Fruit fly (Drosophila melanogaster) whole organism, adult: Measurements from ENCODE around the gene ras.

Experiments used
- CG11617 ChIP-seq: fragments of 200-800 bp; sonication (Bioruptor generic); optimal IDR thresholded peaks from 2 replicates; lab custom pipeline; 2017; ENCODE audit warnings: mild to moderate bottlenecking, missing biosample characterization, missing genetic modification reagents, missing genetic modification characterization
- CG12768 ChIP-seq: fragments of 200-800 bp; sonication (Bioruptor generic); optimal IDR thresholded peaks from 2 replicates; lab custom pipeline; 2017; ENCODE audit warnings: missing biosample characterization, missing genetic modification characterization, mild to moderate bottlenecking, moderate library complexity, missing genetic modification reagents
- CG14711 ChIP-seq: fragments of 200-800 bp; sonication (Bioruptor generic); optimal IDR thresholded peaks from 2 replicates; lab custom pipeline; 2018; ENCODE audit warnings: missing biosample characterization, mild to moderate bottlenecking, missing genetic modification characterization, moderate library complexity
- CG1620 ChIP-seq: fragments of 200-800 bp; sonication (Bioruptor generic); optimal IDR thresholded peaks from 2 replicates; lab custom pipeline; 2016; ENCODE audit warnings: missing biosample characterization, missing genetic modification characterization
- CG33017 ChIP-seq: fragments of 200-800 bp; sonication (Bioruptor generic); optimal IDR thresholded peaks from 2 replicates; lab custom pipeline; 2018; ENCODE audit warnings: missing biosample characterization, mild to moderate bottlenecking, missing genetic modification characterization, moderate library complexity
- CG5204 ChIP-seq: fragments of 200-800 bp; sonication (Bioruptor generic); optimal IDR thresholded peaks from 2 replicates; lab custom pipeline; 2016; ENCODE audit warnings: missing biosample characterization, missing genetic modification characterization
- CG7045 ChIP-seq: fragments of 200-800 bp; sonication (Bioruptor generic); optimal IDR thresholded peaks from 2 replicates; lab custom pipeline; 2017; ENCODE audit warnings: missing biosample characterization, mild to moderate bottlenecking, missing genetic modification characterization
- CG7101 ChIP-seq: fragments of 200-800 bp; sonication (Bioruptor generic); optimal IDR thresholded peaks from 2 replicates; lab custom pipeline; 2018; ENCODE audit warnings: missing biosample characterization, mild to moderate bottlenecking, missing genetic modification characterization, moderate library complexity
- Clk ChIP-seq: fragments of 200-800 bp; sonication (Bioruptor generic); optimal IDR thresholded peaks from 2 replicates; lab custom pipeline; 2017; ENCODE audit warnings: missing biosample characterization, missing genetic modification characterization
- Crg-1 ChIP-seq: fragments of 200-800 bp; sonication (Bioruptor generic); optimal IDR thresholded peaks from 2 replicates; lab custom pipeline; 2016; ENCODE audit warnings: missing biosample characterization, missing genetic modification characterization
- Hr96 ChIP-seq: fragments of 200-800 bp; sonication (Bioruptor generic); optimal IDR thresholded peaks from 2 replicates; lab custom pipeline; 2016; ENCODE audit warnings: missing biosample characterization, missing genetic modification characterization
- Mnt ChIP-seq: fragments of 200-800 bp; sonication (Bioruptor generic); optimal IDR thresholded peaks from 2 replicates; lab custom pipeline; 2016; ENCODE audit warnings: missing biosample characterization, mild to moderate bottlenecking, missing genetic modification characterization
- bab1 ChIP-seq: fragments of 200-800 bp; sonication (Bioruptor generic); optimal IDR thresholded peaks from 3 replicates; lab custom pipeline; 2019; ENCODE audit warnings: missing biosample characterization, mild to moderate bottlenecking, missing genetic modification characterization, moderate library complexity
- cic ChIP-seq: fragments of 200-800 bp; sonication (Bioruptor generic); optimal IDR thresholded peaks from 2 replicates; lab custom pipeline; 2017; ENCODE audit warnings: missing biosample characterization, mild to moderate bottlenecking, missing genetic modification characterization, moderate library complexity
- cnc ChIP-seq, 2 experiments: fragments of >200 bp; optimal IDR thresholded peaks; 2 replicates each; lab custom pipeline; 2017
- kay ChIP-seq: fragments of 200-800 bp; sonication (Bioruptor generic); peaks from one replicate; lab custom pipeline; 2016; ENCODE audit warnings: missing biosample characterization, missing genetic modification characterization, borderline replicate concordance
- ovo ChIP-seq: fragments of 200-800 bp; sonication (Bioruptor generic); optimal IDR thresholded peaks from 2 replicates; lab custom pipeline; 2016; ENCODE audit warnings: missing biosample characterization, missing genetic modification characterization
- pad ChIP-seq: fragments of 200-800 bp; sonication (Bioruptor generic); optimal IDR thresholded peaks from 3 replicates; lab custom pipeline; 2017; ENCODE audit warnings: missing biosample characterization, missing genetic modification characterization, mild to moderate bottlenecking, moderate library complexity, missing genetic modification reagents
- tj ChIP-seq: fragments of 200-800 bp; sonication (Bioruptor generic); optimal IDR thresholded peaks from 3 replicates; lab custom pipeline; 2017; ENCODE audit warnings: missing biosample characterization, mild to moderate bottlenecking, missing genetic modification characterization, moderate library complexity
- toe ChIP-seq: fragments of 200-800 bp; sonication (Bioruptor generic); optimal IDR thresholded peaks from 2 replicates; lab custom pipeline; 2016; ENCODE audit warnings: missing biosample characterization, missing genetic modification characterization

ras gene

DNA sequence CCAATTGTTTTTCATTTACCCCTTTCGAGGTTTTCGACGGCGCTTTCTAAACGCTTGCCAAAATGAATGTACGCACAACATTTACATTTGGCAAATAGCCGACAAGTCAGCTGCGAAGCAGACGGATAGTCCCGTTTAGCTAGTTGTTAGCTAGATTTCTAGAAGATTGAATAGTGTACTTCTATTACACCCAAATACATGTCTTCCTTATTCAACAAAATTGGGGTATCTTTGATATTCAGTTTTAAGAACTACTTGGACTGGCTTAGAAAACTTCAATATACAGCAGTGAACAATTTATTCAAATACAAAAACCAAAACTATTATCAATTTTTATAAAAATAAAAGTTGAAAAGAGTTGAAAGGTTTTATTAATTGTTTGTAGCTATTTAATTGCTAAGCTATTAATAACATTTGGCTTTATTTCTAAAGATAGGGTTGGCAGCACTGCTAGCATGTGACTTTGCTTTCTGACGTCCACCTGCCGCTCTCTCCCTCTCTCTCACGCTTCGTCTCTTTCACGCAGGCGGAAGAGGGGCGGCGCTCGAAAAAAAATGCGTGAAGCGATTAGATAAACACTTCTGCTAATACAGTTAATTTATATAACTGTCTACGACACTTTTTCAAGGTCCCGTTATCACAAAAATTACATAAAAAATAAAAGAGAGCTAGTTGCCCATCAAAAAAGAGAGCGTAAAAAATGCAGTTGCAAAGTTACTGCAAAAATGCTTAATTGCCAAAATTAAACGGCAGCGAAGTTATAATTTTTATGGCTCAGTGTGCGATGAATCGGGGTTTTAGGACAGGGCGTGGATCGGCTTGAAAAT is 40.7 kb downstream of the ras start:
- TF ChIP-seq cic (GFP tag; lab: Kevin White, UChicago) (no peak), tj (GFP tag; lab: Kevin White, UChicago) (peak; percentile 99), Mnt (GFP tag; lab: Kevin White, UChicago) (no peak), CG7101 (tag; lab: Kevin White, UChicago) (peak; percentile 9), Crg-1 (GFP tag; lab: Kevin White, UChicago) (no peak), CG1620 (GFP tag; lab: Kevin White, UChicago) (no peak), kay (GFP tag; lab: Kevin White, UChicago) (no peak), cnc (optimal IDR thresholded peaks at IDR 0.05; lab: Kevin White, UChicago) (no peak), CG33017 (tag; lab: Kevin White, UChicago) (no peak), Clk (GFP tag; lab: Kevin White, UChicago) (no peak), CG5204 (GFP tag; lab: Kevin White, UChicago) (no peak), ovo (peak; percentile 92), Hr96 (GFP tag; lab: Kevin White, UChicago) (no peak), CG7045 (GFP tag; lab: Kevin White, UChicago) (no peak), bab1 (GFP tag; lab: Kevin White, UChicago) (no peak), CG14711 (tag; lab: Kevin White, UChicago) (peak; percentile 39), CG12768 (GFP tag; lab: Kevin White, UChicago) (no peak), CG11617 (GFP tag; lab: Kevin White, UChicago) (peak; percentile 55), toe (GFP tag; lab: Kevin White, UChicago) (peak; percentile 7), pad (GFP tag; lab: Kevin White, UChicago) (peak; percentile 75)

DNA sequence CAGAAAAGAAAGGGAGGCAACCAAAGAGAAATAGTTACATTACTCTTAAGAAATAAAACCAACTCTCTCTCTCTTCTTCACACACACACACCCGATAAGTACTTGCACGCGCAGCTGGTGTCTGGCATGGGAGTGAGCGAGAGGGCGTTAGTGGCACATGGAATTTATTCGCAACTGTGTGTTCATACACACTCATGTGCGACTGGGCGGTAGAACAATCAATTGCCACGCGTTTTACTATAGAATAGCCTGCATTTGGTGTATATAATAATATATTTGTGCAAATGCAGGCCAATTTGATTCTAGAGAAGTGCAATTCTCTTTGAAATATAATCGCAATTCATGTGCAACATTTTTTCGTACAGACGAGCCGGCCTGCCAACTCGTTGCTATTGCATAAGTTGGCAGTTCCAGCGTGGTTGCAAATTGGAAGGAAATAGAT is 41.6 kb downstream of the ras start:
- TF ChIP-seq kay (GFP tag; lab: Kevin White, UChicago) (peak; percentile 89), Mnt (GFP tag; lab: Kevin White, UChicago) (peak; percentile 100), CG5204 (GFP tag; lab: Kevin White, UChicago) (no peak), CG7101 (tag; lab: Kevin White, UChicago) (peak; percentile 54), cnc (optimal IDR thresholded peaks at IDR 0.05; lab: Kevin White, UChicago) (no peak), cic (GFP tag; lab: Kevin White, UChicago) (peak; percentile 83)

DNA sequence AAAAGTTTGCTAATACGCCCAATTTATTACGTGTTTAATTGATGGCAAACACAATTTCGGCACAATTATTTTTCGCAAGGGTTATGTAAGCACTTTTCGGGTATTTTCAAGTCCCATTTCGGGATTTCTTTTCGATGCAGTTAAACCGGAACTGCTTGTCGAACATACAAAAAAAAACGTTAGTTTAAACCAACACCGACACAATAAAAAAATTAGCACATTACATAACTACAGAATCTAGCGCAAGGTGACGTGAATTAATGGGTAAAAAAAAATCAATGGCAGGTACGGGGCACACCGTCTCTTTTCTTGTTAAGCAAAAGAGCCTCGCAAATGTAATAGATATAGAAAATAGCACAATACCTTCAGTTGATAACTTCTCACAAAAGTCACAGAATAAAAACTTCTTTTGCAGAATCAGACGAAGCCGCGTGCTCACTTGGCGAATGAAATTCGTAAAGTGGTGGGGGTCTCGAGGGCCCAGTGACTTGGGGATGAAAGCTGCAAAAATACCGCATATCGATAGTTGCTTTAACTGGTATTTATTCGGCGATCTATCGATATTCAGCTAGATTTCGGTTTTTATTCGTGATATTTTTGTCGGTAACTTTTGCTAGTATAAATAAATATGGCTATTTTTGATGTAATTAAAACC is 42.3 kb downstream of the ras start, which contains the start of the genes Ant2 and sesB:
Gene Ant2, minus strand, starts transcription at position 465 of the 655 bp plus-strand sequence.
Gene sesB, minus strand, starts transcription at position 516 of the 655 bp plus-strand sequence.
- TF ChIP-seq CG11617 (GFP tag; lab: Kevin White, UChicago) (peak; percentile 9), CG12768 (GFP tag; lab: Kevin White, UChicago) (no peak), CG7045 (GFP tag; lab: Kevin White, UChicago) (no peak), cic (GFP tag; lab: Kevin White, UChicago) (no peak), CG1620 (GFP tag; lab: Kevin White, UChicago) (peak; percentile 34), Mnt (GFP tag; lab: Kevin White, UChicago) (peak; percentile 61), kay (GFP tag; lab: Kevin White, UChicago) (no peak), pad (GFP tag; lab: Kevin White, UChicago) (peak; percentile 15), Clk (GFP tag; lab: Kevin White, UChicago) (no peak), bab1 (GFP tag; lab: Kevin White, UChicago) (peak; percentile 32), CG33017 (tag; lab: Kevin White, UChicago) (peak; percentile 33), Hr96 (GFP tag; lab: Kevin White, UChicago) (no peak), cnc (optimal IDR thresholded peaks at IDR 0.05; lab: Kevin White, UChicago) (no peak), Crg-1 (GFP tag; lab: Kevin White, UChicago) (peak; percentile 23), CG5204 (GFP tag; lab: Kevin White, UChicago) (no peak), CG14711 (tag; lab: Kevin White, UChicago) (no peak), ovo (no peak), tj (GFP tag; lab: Kevin White, UChicago) (no peak), CG7101 (tag; lab: Kevin White, UChicago) (no peak)

DNA sequence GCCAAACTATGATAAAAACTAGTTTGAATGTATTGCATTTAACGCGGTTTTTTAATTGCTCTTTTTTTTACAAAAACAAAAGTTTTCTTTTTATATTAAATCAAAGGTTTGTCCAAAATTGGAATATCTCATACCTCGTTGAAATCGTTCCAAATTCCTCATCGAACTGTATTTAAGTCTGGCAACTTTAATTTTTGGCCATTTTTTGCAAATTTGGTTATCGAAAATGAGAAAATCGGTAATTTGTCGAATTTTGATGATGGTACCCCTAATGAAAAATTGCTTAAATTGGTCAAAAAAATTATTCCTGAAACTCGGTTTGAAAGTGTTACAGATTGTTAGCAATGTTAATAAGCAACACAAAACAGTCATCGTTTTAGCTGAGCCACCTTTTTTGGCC is 43.0 kb downstream of the ras start:
- TF ChIP-seq pad (GFP tag; lab: Kevin White, UChicago), result no peak
- TF ChIP-seq CG12768 (GFP tag; lab: Kevin White, UChicago), result no peak
- peak; percentile 72 for TF ChIP-seq kay (GFP tag; lab: Kevin White, UChicago)
- TF ChIP-seq Clk (GFP tag; lab: Kevin White, UChicago), result no peak
- no peak for TF ChIP-seq CG33017 (tag; lab: Kevin White, UChicago)
- TF ChIP-seq CG1620 (GFP tag; lab: Kevin White, UChicago), result no peak

DNA sequence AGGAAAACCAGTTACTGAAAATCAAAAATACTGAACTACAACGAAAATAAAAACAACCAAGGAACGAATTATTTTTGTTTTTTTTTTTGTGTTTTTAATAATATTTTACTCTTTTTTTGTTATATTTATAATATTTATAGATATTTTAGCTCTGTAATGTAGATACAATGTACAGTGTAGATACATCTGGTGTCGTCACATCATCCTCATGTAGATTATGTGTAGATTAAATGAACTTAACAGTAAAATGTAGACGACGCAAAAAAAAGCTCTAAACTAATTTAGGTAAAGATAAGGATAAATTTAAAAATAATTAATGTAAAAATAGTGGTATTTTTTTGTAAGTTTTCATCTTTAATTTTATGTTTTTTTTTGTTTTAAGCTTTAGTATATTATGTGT is 45.0 kb downstream of the ras start:
- TF ChIP-seq Mnt (GFP tag; lab: Kevin White, UChicago) (no peak), CG5204 (GFP tag; lab: Kevin White, UChicago) (no peak), kay (GFP tag; lab: Kevin White, UChicago) (no peak), CG12768 (GFP tag; lab: Kevin White, UChicago) (no peak), Hr96 (GFP tag; lab: Kevin White, UChicago) (no peak), ovo (no peak), CG1620 (GFP tag; lab: Kevin White, UChicago) (no peak), bab1 (GFP tag; lab: Kevin White, UChicago) (no peak), tj (GFP tag; lab: Kevin White, UChicago) (no peak), cnc (optimal IDR thresholded peaks at IDR 0.05; lab: Kevin White, UChicago) (no peak), pad (GFP tag; lab: Kevin White, UChicago) (no peak), CG11617 (GFP tag; lab: Kevin White, UChicago) (no peak), Crg-1 (GFP tag; lab: Kevin White, UChicago) (no peak), CG7101 (tag; lab: Kevin White, UChicago) (no peak), CG14711 (tag; lab: Kevin White, UChicago) (no peak), Clk (GFP tag; lab: Kevin White, UChicago) (no peak), CG7045 (GFP tag; lab: Kevin White, UChicago) (no peak), toe (GFP tag; lab: Kevin White, UChicago) (no peak), CG33017 (tag; lab: Kevin White, UChicago) (no peak)
